Worm (Caenorhabditis elegans) whole organism, late embryonic: Measurements from ENCODE around the gene C15C8.5.
A peak's percentile ranks its signal among the peaks of the same experiment; 100 is the strongest.

ENCODE experiments used
- C38D4.7 ChIP-seq: fragments of 200-800 bp; sonication (Bioruptor generic); optimal IDR thresholded peaks from 2 replicates; lab custom pipeline; 2018; ENCODE audit warnings: mild to moderate bottlenecking, missing genetic modification characterization, moderate library complexity, missing compliant biosample characterization
- F13H6.1 ChIP-seq: sonication (generic microtip); optimal IDR thresholded peaks from 2 replicates; lab custom pipeline; 2016; ENCODE audit warnings: missing genetic modification characterization, missing compliant biosample characterization
- K09A11.1 ChIP-seq: sonication (generic microtip); optimal IDR thresholded peaks from 2 replicates; lab custom pipeline; 2017; ENCODE audit warnings: antibody characterized with exemption, mild to moderate bottlenecking, missing genetic modification characterization, missing compliant biosample characterization; ENCODE audit not compliant: insufficient read depth
- Y22D7AL.16 ChIP-seq: sonication (generic microtip); optimal IDR thresholded peaks from 2 replicates; lab custom pipeline; 2016; ENCODE audit warnings: missing genetic modification characterization, missing compliant biosample characterization
- ceh-18 ChIP-seq: sonication (generic microtip); optimal IDR thresholded peaks from 2 replicates; lab custom pipeline; 2016; ENCODE audit warnings: missing genetic modification characterization, missing compliant biosample characterization
- ceh-24 ChIP-seq: sonication (generic microtip); optimal IDR thresholded peaks from 2 replicates; lab custom pipeline; 2016; ENCODE audit warnings: mild to moderate bottlenecking, missing genetic modification characterization, missing compliant biosample characterization
- ceh-30 ChIP-seq: fragments of 150-350 bp; optimal IDR thresholded peaks from 2 replicates; lab custom pipeline; 2014; ENCODE audit warnings: missing biosample characterization, missing genetic modification characterization
- ceh-31 ChIP-seq: sonication (generic microtip); optimal IDR thresholded peaks from 2 replicates; lab custom pipeline; 2016; ENCODE audit warnings: missing genetic modification characterization, missing compliant biosample characterization
- ceh-34 ChIP-seq: sonication (generic microtip); optimal IDR thresholded peaks from 2 replicates; lab custom pipeline; 2016; ENCODE audit warnings: mild to moderate bottlenecking, missing genetic modification characterization, missing compliant biosample characterization
- ceh-6 ChIP-seq: fragments of 200-800 bp; sonication (Bioruptor generic); optimal IDR thresholded peaks from 2 replicates; lab custom pipeline; 2018; ENCODE audit warnings: mild to moderate bottlenecking, missing genetic modification characterization, missing compliant biosample characterization
- dve-1 ChIP-seq: sonication (generic microtip); optimal IDR thresholded peaks from 2 replicates; lab custom pipeline; 2017; ENCODE audit warnings: antibody characterized with exemption, mild to moderate bottlenecking, missing genetic modification characterization, missing compliant biosample characterization
- elt-2 ChIP-seq: sonication (generic microtip); optimal IDR thresholded peaks from 2 replicates; lab custom pipeline; 2016; ENCODE audit warnings: missing genetic modification reagents, missing genetic modification characterization, missing compliant biosample characterization
- eyg-1 ChIP-seq: sonication (generic microtip); optimal IDR thresholded peaks from 2 replicates; lab custom pipeline; 2016; ENCODE audit warnings: missing genotype, missing genetic modification characterization, missing compliant biosample characterization
- fax-1 ChIP-seq: sonication (generic microtip); optimal IDR thresholded peaks from 2 replicates; lab custom pipeline; 2016; ENCODE audit warnings: missing genotype, missing genetic modification characterization, missing compliant biosample characterization
- fkh-6 ChIP-seq: sonication (generic microtip); optimal IDR thresholded peaks from 2 replicates; lab custom pipeline; 2016; ENCODE audit warnings: missing genetic modification characterization, missing compliant biosample characterization
- gmeb-2 ChIP-seq: sonication (generic microtip); optimal IDR thresholded peaks from 2 replicates; lab custom pipeline; 2016; ENCODE audit warnings: missing genetic modification characterization, inconsistent platforms, missing compliant biosample characterization
- hlh-15 ChIP-seq: sonication (generic microtip); optimal IDR thresholded peaks from 2 replicates; lab custom pipeline; 2016; ENCODE audit warnings: missing genetic modification characterization, missing compliant biosample characterization
- hlh-30 ChIP-seq: sonication (generic microtip); optimal IDR thresholded peaks from 2 replicates; lab custom pipeline; 2017; ENCODE audit warnings: antibody characterized with exemption, missing genetic modification characterization, missing compliant biosample characterization; ENCODE audit not compliant: insufficient read depth
- hlh-6 ChIP-seq: sonication (generic microtip); optimal IDR thresholded peaks from 2 replicates; lab custom pipeline; 2016; ENCODE audit warnings: missing genotype, missing genetic modification characterization, missing compliant biosample characterization
- hlh-8 ChIP-seq: sonication (generic microtip); optimal IDR thresholded peaks from 2 replicates; lab custom pipeline; 2016; ENCODE audit warnings: missing genotype, missing genetic modification characterization, missing compliant biosample characterization
- lim-6 ChIP-seq: sonication (generic microtip); optimal IDR thresholded peaks from 2 replicates; lab custom pipeline; 2016; ENCODE audit warnings: missing genetic modification characterization, missing compliant biosample characterization
- lin-11 ChIP-seq: fragments of 200-800 bp; sonication (Bioruptor generic); optimal IDR thresholded peaks from 2 replicates; lab custom pipeline; 2018; ENCODE audit warnings: mild to moderate bottlenecking, missing genetic modification characterization, missing compliant biosample characterization
- madf-2 ChIP-seq: sonication (generic microtip); optimal IDR thresholded peaks from 2 replicates; lab custom pipeline; 2017; ENCODE audit warnings: missing genetic modification characterization, missing compliant biosample characterization
- nfya-1 ChIP-seq: sonication (generic microtip); optimal IDR thresholded peaks from 2 replicates; lab custom pipeline; 2017; ENCODE audit warnings: missing genetic modification characterization, mild to moderate bottlenecking, missing compliant biosample characterization, antibody characterized with exemption, moderate library complexity
- nhr-11 ChIP-seq: fragments of 150-350 bp; optimal IDR thresholded peaks from 2 replicates; lab custom pipeline; 2014; ENCODE audit warnings: missing biosample characterization, missing genetic modification characterization
- nhr-232 ChIP-seq: sonication (generic microtip); optimal IDR thresholded peaks from 2 replicates; lab custom pipeline; 2016; ENCODE audit warnings: missing genetic modification characterization, missing compliant biosample characterization
- npax-4 ChIP-seq: sonication (generic microtip); optimal IDR thresholded peaks from 2 replicates; lab custom pipeline; 2016; ENCODE audit warnings: missing genetic modification characterization, missing compliant biosample characterization
- odd-2 ChIP-seq: sonication (generic microtip); optimal IDR thresholded peaks from 2 replicates; lab custom pipeline; 2017; ENCODE audit warnings: antibody characterized with exemption, mild to moderate bottlenecking, missing genetic modification characterization, missing compliant biosample characterization
- pag-3 ChIP-seq: sonication (generic microtip); optimal IDR thresholded peaks from 2 replicates; lab custom pipeline; 2016; ENCODE audit warnings: missing compliant biosample characterization, missing genetic modification characterization, borderline replicate concordance
- pat-9 ChIP-seq: fragments of 200-800 bp; sonication (Bioruptor generic); optimal IDR thresholded peaks from 2 replicates; lab custom pipeline; 2018; ENCODE audit warnings: mild to moderate bottlenecking, missing genetic modification characterization, moderate library complexity, missing compliant biosample characterization
- pax-1 ChIP-seq: fragments of 150-350 bp; optimal IDR thresholded peaks from 2 replicates; lab custom pipeline; 2014; ENCODE audit warnings: missing biosample characterization, missing genetic modification characterization
- pha-4 ChIP-seq: fragments of 150-350 bp; optimal IDR thresholded peaks from 2 replicates; lab custom pipeline; 2018; ENCODE audit warnings: missing biosample characterization, missing genetic modification reagents, missing genetic modification characterization
- pqm-1 ChIP-seq: sonication (generic microtip); optimal IDR thresholded peaks from 2 replicates; lab custom pipeline; 2016; ENCODE audit warnings: missing genetic modification characterization, missing compliant biosample characterization
- pros-1 ChIP-seq: fragments of 150-350 bp; optimal IDR thresholded peaks from 2 replicates; lab custom pipeline; 2014; ENCODE audit warnings: missing biosample characterization, missing genetic modification reagents, missing genetic modification characterization
- sdc-2 ChIP-seq: sonication (generic microtip); optimal IDR thresholded peaks from 2 replicates; lab custom pipeline; 2016; ENCODE audit warnings: missing genotype, missing genetic modification characterization, missing compliant biosample characterization
- syd-9 ChIP-seq: sonication (generic microtip); optimal IDR thresholded peaks from 2 replicates; lab custom pipeline; 2016; ENCODE audit warnings: mild to moderate bottlenecking, missing genetic modification characterization, moderate library complexity, missing compliant biosample characterization
- tbx-2 ChIP-seq: sonication (generic microtip); optimal IDR thresholded peaks from 2 replicates; lab custom pipeline; 2016; ENCODE audit warnings: missing genetic modification characterization, missing compliant biosample characterization
- ttx-3 ChIP-seq: sonication (generic microtip); optimal IDR thresholded peaks from 2 replicates; lab custom pipeline; 2016; ENCODE audit warnings: missing genetic modification reagents, missing genetic modification characterization, missing compliant biosample characterization
- unc-3 ChIP-seq, 2 experiments: fragments of 200-800 bp in 1 of 2; sonication (Bioruptor generic) in 1 of 2; sonication (generic microtip) in 1 of 2; conservative IDR thresholded peaks in 1 of 2; optimal IDR thresholded peaks in 1 of 2; 2 replicates each; pipeline versions ENCODE4 v1.3.6 to Lab custom; 2016 to 2022; ENCODE audit warnings: missing compliant biosample characterization in 2 of 2, missing genetic modification characterization in 2 of 2, missing genetic modification reagents in 1 of 2
- unc-42 ChIP-seq: sonication (generic microtip); optimal IDR thresholded peaks from 2 replicates; lab custom pipeline; 2016; ENCODE audit warnings: missing genotype, missing genetic modification characterization, missing compliant biosample characterization
- unc-55 ChIP-seq: sonication (generic microtip); optimal IDR thresholded peaks from 2 replicates; lab custom pipeline; 2017; ENCODE audit warnings: missing biosample characterization, missing genetic modification reagents, missing genetic modification characterization
- zip-5 ChIP-seq: sonication (generic microtip); optimal IDR thresholded peaks from 2 replicates; lab custom pipeline; 2016; ENCODE audit warnings: missing genetic modification characterization, missing compliant biosample characterization

C15C8.5 gene

DNA sequence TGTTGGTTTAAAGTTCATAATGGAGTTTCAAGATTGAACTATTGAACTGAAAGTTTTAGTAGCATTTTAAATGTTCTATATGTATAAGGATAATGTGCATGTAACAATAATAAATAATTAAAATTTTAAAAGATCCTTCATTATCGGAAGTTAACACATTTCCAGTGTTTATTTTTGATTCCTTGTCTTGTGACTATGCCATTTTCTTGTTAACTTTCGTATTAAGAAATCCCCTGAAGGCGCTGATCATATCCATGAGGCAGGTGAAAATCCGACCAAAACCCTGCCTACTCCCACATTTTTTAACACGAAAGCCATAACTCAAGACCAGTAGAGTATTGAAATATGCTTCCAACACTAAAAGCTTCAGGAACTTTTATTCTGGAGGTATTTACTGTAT, 28.1 kb upstream of the C15C8.5 start, which contains the start of gene R11D1.7:
TSS of gene R11D1.7 (plus strand) at position 301 of the 400 bp plus-strand sequence.
- TF ChIP-seq npax-4 = no peak
- TF ChIP-seq nfya-1 (tag; lab: Kevin White, UChicago) = no peak
- no peak for TF ChIP-seq pax-1 (tag; lab: Kevin White, UChicago)
- no peak for TF ChIP-seq lim-6 (tag; lab: Kevin White, UChicago)
- no peak for TF ChIP-seq elt-2 (tag; lab: Kevin White, UChicago)
- TF ChIP-seq, all 69 proteins: peak for 0

DNA sequence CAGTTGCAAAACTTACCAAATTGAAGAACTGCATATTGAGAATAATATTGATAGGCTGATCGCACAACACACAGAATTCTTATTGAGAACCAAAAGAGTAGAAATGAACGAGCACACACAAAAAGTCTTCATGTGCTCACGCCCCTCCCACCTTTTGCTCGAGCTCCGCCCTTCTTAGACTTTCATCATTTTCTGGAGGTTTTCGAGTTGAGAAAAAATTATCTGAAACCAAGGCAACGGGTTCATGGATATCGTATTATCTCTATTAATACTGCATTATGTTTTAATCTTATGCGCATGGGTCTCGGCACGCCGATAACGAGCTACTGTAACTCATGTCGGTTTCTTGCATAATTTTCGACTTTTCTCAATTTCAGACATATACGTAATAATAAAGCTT, 21.9 kb upstream of the C15C8.5 start, which contains the start of gene R11D1.12:
TSS of gene R11D1.12 (minus strand) at position 101 of the 400 bp plus-strand sequence.
- TF ChIP-seq K09A11.1 (tag; lab: Kevin White, UChicago) = no peak
- TF ChIP-seq ceh-6 (GFP tag; lab: Kevin White, UChicago) = no peak
- no peak for TF ChIP-seq sdc-2 (tag; lab: Kevin White, UChicago)

DNA sequence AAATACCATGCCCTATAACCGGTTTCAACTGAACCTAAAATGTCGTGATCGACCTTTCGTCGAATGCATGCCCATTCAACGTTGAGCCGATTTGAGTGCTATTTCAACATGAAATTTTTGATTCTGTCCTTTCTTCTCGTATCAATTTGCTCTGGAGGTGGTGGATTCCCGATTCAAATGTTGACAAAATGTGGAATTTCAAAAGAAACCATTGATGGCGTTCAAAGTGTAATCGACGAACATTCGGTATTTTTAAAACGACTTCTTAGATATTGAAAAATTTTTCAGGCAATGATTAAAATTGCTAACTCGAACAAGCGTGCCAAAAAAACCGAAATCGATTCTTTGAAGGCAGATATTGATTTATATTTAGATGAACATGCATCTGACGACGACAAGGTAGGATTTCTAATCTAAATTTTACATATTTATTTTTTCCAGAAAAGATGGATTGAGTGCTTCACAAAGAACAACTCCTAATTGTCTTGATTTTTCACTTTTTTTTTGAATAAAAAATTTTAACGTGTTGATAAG, 20.6 kb upstream of the C15C8.5 start, which contains the start of gene R11D1.13:
TSS of gene R11D1.13 (plus strand) at position 51 of the 534 bp plus-strand sequence.
- no peak for TF ChIP-seq ceh-31 (tag; lab: Kevin White, UChicago)
- no peak for TF ChIP-seq ceh-30 (tag; lab: Kevin White, UChicago)
- no peak for TF ChIP-seq dve-1
- no peak for TF ChIP-seq pros-1 (tag; lab: Kevin White, UChicago)
- TF ChIP-seq madf-2 = no peak
- TF ChIP-seq nfya-1 (tag; lab: Kevin White, UChicago) = no peak
- no peak for TF ChIP-seq unc-42
- no peak for TF ChIP-seq ceh-6 (GFP tag; lab: Kevin White, UChicago)
- TF ChIP-seq lin-11 = no peak

DNA sequence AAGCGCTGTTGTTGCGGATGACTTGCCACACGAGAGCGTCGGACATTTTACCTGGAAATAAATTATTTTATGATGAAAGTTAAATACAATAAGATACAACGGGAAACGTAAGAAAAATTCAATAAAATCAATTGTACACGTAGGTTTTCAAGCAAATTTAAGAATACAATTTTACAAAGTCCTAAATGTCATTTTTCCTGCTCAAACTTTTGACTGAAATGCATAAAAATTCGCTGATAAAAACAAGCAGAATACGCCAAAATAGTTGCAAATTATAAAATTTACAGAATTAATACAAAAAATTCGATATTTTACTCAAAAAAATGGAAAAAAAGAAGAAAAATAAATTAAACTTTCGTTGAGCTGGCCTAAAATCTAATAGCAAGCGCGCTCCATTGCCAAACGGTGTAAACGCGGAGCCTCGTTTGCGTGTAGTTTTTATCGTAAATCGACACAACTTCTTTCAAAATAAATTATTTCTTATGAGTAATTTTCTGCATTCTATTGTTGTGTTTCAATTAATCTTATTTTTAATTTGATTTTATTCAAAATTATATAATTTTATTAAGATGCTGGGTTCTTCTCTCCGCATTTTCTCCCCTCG, 19.6 kb upstream of the C15C8.5 start, which contains the start of the genes rpl-28 and mrpl-49:
TSS of gene rpl-28 (minus strand) at position 51 of the 604 bp plus-strand sequence.
TSS of gene mrpl-49 (plus strand) at position 570 of the 604 bp plus-strand sequence.
- TF ChIP-seq pqm-1 (tag; lab: Kevin White, UChicago) (no peak), ceh-18 (tag; lab: Kevin White, UChicago) (peak; percentile 17), syd-9 (no peak), elt-2 (tag; lab: Kevin White, UChicago) (peak; percentile 36), unc-55 (GFP tag; lab: Kevin White, UChicago) (no peak), eyg-1 (tag; lab: Kevin White, UChicago) (no peak), ceh-24 (tag; lab: Kevin White, UChicago) (no peak), nhr-232 (tag; lab: Kevin White, UChicago) (no peak), lin-11 (no peak), fkh-6 (tag; lab: Kevin White, UChicago) (no peak), tbx-2 (peak; percentile 16), sdc-2 (tag; lab: Kevin White, UChicago) (no peak), hlh-8 (no peak), unc-3 (GFP tag; conservative IDR thresholded peaks at IDR 0.05; lab: Robert Waterston, UW) (no peak), unc-3 (tag; optimal IDR thresholded peaks at IDR 0.05; lab: Kevin White, UChicago) (no peak), pax-1 (tag; lab: Kevin White, UChicago) (no peak), zip-5 (tag; lab: Kevin White, UChicago) (no peak), gmeb-2 (tag; lab: Kevin White, UChicago) (no peak), hlh-15 (tag; lab: Kevin White, UChicago) (no peak), pag-3 (no peak), dve-1 (peak; percentile 63), ttx-3 (tag; lab: Kevin White, UChicago) (peak; percentile 5), C38D4.7 (GFP tag; lab: Kevin White, UChicago) (no peak), fax-1 (tag; lab: Kevin White, UChicago) (no peak), ceh-31 (tag; lab: Kevin White, UChicago) (peak; percentile 58), ceh-34 (peak; percentile 16), nhr-11 (tag; lab: Kevin White, UChicago) (no peak), unc-42 (peak; percentile 84), hlh-30 (no peak), pha-4 (tag; lab: Kevin White, UChicago) (no peak), ceh-30 (tag; lab: Kevin White, UChicago) (no peak), F13H6.1 (tag; lab: Kevin White, UChicago) (no peak), odd-2 (tag; lab: Kevin White, UChicago) (no peak), madf-2 (no peak), pat-9 (tag; lab: Kevin White, UChicago) (no peak), nfya-1 (tag; lab: Kevin White, UChicago) (peak; percentile 76), Y22D7AL.16 (no peak), npax-4 (no peak), hlh-6 (no peak)
